Fruit fly (Drosophila melanogaster): ENCODE measurements around the gene Cp38.

DNA sequence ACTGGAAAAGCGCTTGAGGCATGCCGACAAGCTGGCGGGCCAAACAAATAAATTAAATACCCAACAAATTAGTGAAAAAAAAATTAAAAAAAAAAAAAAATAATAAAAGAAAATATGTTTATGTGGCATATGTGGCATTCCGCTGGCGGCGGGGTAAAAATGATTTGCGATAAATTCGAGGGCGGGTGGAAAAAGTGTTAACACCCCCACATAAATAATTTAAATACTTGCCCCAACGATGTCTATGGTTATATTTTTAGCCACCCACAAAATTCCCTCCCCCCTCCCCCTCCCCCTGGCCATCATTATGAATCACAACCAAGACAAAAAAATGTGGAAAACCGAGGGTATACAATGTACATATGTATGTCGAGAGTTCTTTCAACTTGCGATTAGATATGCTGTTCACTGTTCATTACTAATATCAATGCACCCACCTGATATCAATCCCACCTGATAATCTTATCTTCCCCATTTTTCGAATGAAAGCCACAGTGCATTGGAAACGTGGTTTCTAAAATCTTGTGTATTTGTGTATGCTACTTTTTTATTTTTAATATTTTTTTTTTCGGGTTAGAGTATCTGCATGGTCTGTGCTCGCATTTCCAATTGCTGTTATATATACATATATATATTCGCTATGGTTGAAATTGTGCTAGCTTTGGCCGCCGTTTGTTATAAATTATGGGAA is 31.3 kb upstream of the Cp38 start:
- no peak for TF ChIP-seq Jra (GFP tag; optimal IDR thresholded peaks at IDR 0.05)
- TF ChIP-seq usp (GFP tag; optimal IDR thresholded peaks at IDR 0.05), result no peak
- no peak for TF ChIP-seq dl (GFP tag; optimal IDR thresholded peaks at IDR 0.05; ENCODE audit: insufficient read depth in 1 of 2, partially characterized antibody in 2 of 2)
- no peak for TF ChIP-seq psq (GFP tag; optimal IDR thresholded peaks at IDR 0.05)
- no peak for TF ChIP-seq CG9705 (GFP tag; optimal IDR thresholded peaks at IDR 0.05)
- TF ChIP-seq Sp1 (GFP tag; optimal IDR thresholded peaks at IDR 0.05), result no peak
- no peak for TF ChIP-seq h (GFP tag; optimal IDR thresholded peaks at IDR 0.05)
- no peak for TF ChIP-seq woc (GFP tag; optimal IDR thresholded peaks at IDR 0.05)
- no peak for TF ChIP-seq dmrt93B (GFP tag; optimal IDR thresholded peaks at IDR 0.05)
- TF ChIP-seq CrebA (GFP tag; optimal IDR thresholded peaks at IDR 0.05; ENCODE audit: borderline replicate concordance), result no peak
- TF ChIP-seq fru (GFP tag; optimal IDR thresholded peaks at IDR 0.05), result no peak
- no peak for TF ChIP-seq brk (GFP tag; optimal IDR thresholded peaks at IDR 0.05)
- TF ChIP-seq Dfd (GFP tag; optimal IDR thresholded peaks at IDR 0.05), result no peak
- no peak for TF ChIP-seq pan (optimal IDR thresholded peaks at IDR 0.05)

All from whole organism, wandering third instar larva.